Fruit fly (Drosophila melanogaster) whole organism, embryonic: ENCODE data around the gene Gr64d.

Experiments
- CG12391 ChIP-seq: fragments of 200-800 bp; sonication (Bioruptor generic); optimal IDR thresholded peaks from 3 replicates; lab custom pipeline; 2018; ENCODE audit warnings: missing biosample characterization, mild to moderate bottlenecking, missing genetic modification characterization, moderate library complexity
- CTCF ChIP-seq: fragments of 200-800 bp; sonication (Bioruptor generic); optimal IDR thresholded peaks from 2 replicates; lab custom pipeline; 2017; ENCODE audit warnings: missing biosample characterization, mild to moderate bottlenecking, missing genetic modification characterization, moderate library complexity
- Chrac-16 ChIP-seq: fragments of 200-800 bp; sonication (Bioruptor generic); optimal IDR thresholded peaks from 3 replicates; lab custom pipeline; 2016; ENCODE audit warnings: missing biosample characterization, missing genetic modification characterization
- Eip74EF ChIP-seq, 2 experiments: fragments of 200-800 bp in 1 of 2; fragments of >200 bp in 1 of 2; sonication (Bioruptor generic) in 1 of 2; optimal IDR thresholded peaks; 2 replicates each; lab custom pipeline; 2017 to 2019; ENCODE audit warnings: missing biosample characterization in 2 of 2, missing genetic modification characterization in 2 of 2, mild to moderate bottlenecking in 1 of 2, moderate library complexity in 1 of 2
- ci ChIP-seq: fragments of 200-800 bp; sonication (Bioruptor generic); IDR thresholded peaks from 3 replicates; pipeline ENCODE4 v1.3.6; 2022; ENCODE audit warnings: missing biosample characterization, missing genetic modification characterization
- grau ChIP-seq: fragments of 200-800 bp; optimal IDR thresholded peaks from 3 replicates; lab custom pipeline; 2019; ENCODE audit warnings: missing biosample characterization, mild to moderate bottlenecking, missing genetic modification characterization, moderate library complexity
- scrt ChIP-seq: fragments of 200-800 bp; sonication (Bioruptor generic); optimal IDR thresholded peaks from 2 replicates; lab custom pipeline; 2018; ENCODE audit warnings: missing biosample characterization, mild to moderate bottlenecking, missing genetic modification characterization, moderate library complexity
- stc ChIP-seq: fragments of 200-800 bp; sonication (Bioruptor generic); IDR thresholded peaks from 2 replicates; pipeline ENCODE4 v1.3.6; 2022; ENCODE audit warnings: missing biosample characterization, missing genetic modification characterization

DNA sequence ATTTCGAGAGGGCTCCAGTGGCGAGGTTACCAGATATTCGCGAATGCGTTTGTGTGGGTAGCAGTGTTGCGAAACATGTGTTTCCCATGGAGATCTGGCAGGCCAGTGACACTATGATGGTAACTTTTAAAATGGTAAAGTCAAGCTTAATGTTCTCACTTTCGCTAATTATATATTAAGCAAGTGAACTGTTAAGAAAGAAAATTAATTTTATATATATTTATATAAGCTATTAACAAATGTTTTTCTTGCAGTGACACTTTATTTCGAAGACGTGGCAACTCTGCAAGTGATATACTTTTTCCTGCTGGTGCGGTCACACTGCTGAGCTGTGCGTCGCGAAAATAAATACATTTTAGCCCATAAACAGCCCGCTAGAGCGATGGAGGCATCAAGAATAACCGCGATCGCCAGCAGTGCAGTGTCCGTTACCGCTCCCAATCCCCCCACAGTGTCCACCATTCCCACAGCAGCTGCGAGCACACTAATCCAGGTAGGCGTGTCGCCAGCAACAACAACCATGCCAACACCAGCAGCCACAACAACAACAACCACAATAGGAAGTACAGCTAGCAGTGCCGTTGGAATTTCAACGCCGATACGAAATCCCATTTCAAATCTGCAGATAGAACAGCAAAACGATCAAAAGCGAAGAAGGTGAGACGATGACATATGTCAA, 8.5 kb downstream of the Gr64d start, which contains the start of the genes CG11593 and Rcd5:
- TF ChIP-seq scrt (GFP tag; lab: Kevin White, UChicago): no peak
- peak; percentile 71 for TF ChIP-seq grau
- TF ChIP-seq CG12391 (tag; lab: Kevin White, UChicago): no peak
- peak; percentile 50 for TF ChIP-seq CTCF (GFP tag; lab: Kevin White, UChicago)
- peak; percentile 67; the same call in 1 of the 2 replicates for TF ChIP-seq stc (GFP tag; lab: Robert Waterston, UW)
- TF ChIP-seq Eip74EF (GFP tag; optimal IDR thresholded peaks at IDR 0.05; lab: Kevin White, UChicago): no peak
- peak; percentile 56 for TF ChIP-seq Chrac-16 (GFP tag; lab: Kevin White, UChicago)
- peak; percentile 79; the same call in 2 of the 3 replicates for TF ChIP-seq ci (GFP tag; lab: Robert Waterston, UW)
